Fruit fly (Drosophila melanogaster): Measurements from ENCODE around the gene CG8927.
A peak's percentile ranks its signal among the peaks of the same experiment; 100 is the strongest.

Gene CG8927

dm6 chr3R:16214474-16215318 is 33.9 kb downstream of the CG8927 start:
- TF ChIP-seq CG11247 (GFP tag; IDR thresholded peaks at IDR 0.05) (no peak), CG32767 (GFP tag; IDR thresholded peaks at IDR 0.05) (no peak), CG10959 (GFP tag; IDR thresholded peaks at IDR 0.05) (no peak), vfl (GFP tag; optimal IDR thresholded peaks at IDR 0.05) (no peak), Elba2 (GFP tag; optimal IDR thresholded peaks at IDR 0.05) (no peak), slbo (GFP tag; IDR thresholded peaks at IDR 0.05) (peak; percentile 31), sr (GFP tag; IDR thresholded peaks at IDR 0.05) (0 out of 3 replicates have a peak, but pooled peaks have one; percentile 9), Six4 (GFP tag; optimal IDR thresholded peaks at IDR 0.05) (no peak), CG1233 (GFP tag; optimal IDR thresholded peaks at IDR 0.05) (peak; percentile 21), gem (tag; optimal IDR thresholded peaks at IDR 0.05) (peak; percentile 58), ara (GFP tag; IDR thresholded peaks at IDR 0.05) (0 out of 2 replicates have a peak, but pooled peaks have one; percentile 30), klu (GFP tag; IDR thresholded peaks at IDR 0.05) (no peak), caup (GFP tag; optimal IDR thresholded peaks at IDR 0.05; ENCODE audit: severe bottlenecking) (no peak), Sin3A (optimal IDR thresholded peaks at IDR 0.05) (no peak), her (GFP tag; optimal IDR thresholded peaks at IDR 0.05) (no peak), CG8765 (GFP tag; IDR thresholded peaks at IDR 0.05) (no peak), CG3407 (GFP tag; optimal IDR thresholded peaks at IDR 0.05) (no peak), ssp (GFP tag; IDR thresholded peaks at IDR 0.05) (no peak), E2f2 (GFP tag; IDR thresholded peaks at IDR 0.05) (no peak), Hsf (GFP tag; optimal IDR thresholded peaks at IDR 0.05) (peak; percentile 42), ewg (GFP tag; optimal IDR thresholded peaks at IDR 0.05) (no peak), Deaf1 (tag; optimal IDR thresholded peaks at IDR 0.05) (no peak), CG6654 (GFP tag; optimal IDR thresholded peaks at IDR 0.05) (peak; percentile 13), danr (GFP tag; IDR thresholded peaks at IDR 0.05) (no peak), CG4360 (GFP tag; IDR thresholded peaks at IDR 0.05) (no peak), Xbp1 (GFP tag; optimal IDR thresholded peaks at IDR 0.05) (peak; percentile 41), CG14050 (GFP tag; IDR thresholded peaks at IDR 0.05) (no peak), hth (optimal IDR thresholded peaks at IDR 0.05) (no peak), CG2120 (GFP tag; optimal IDR thresholded peaks at IDR 0.05) (peak; percentile 62), twi (tag; optimal IDR thresholded peaks at IDR 0.05) (no peak), CG9727 (GFP tag; optimal IDR thresholded peaks at IDR 0.05) (peak; percentile 62), CG9215 (GFP tag; IDR thresholded peaks at IDR 0.05) (no peak), CG15269 (tag; optimal IDR thresholded peaks at IDR 0.05) (peak; percentile 46), Hand (GFP tag; optimal IDR thresholded peaks at IDR 0.05) (peak; percentile 12), CG9817 (tag; optimal IDR thresholded peaks at IDR 0.05) (no peak), CG7839 (tag; optimal IDR thresholded peaks at IDR 0.05) (peak; percentile 49), CG32772 (GFP tag; IDR thresholded peaks at IDR 0.05) (no peak), CG7745 (tag; optimal IDR thresholded peaks at IDR 0.05) (no peak), so (GFP tag; IDR thresholded peaks at IDR 0.05) (no peak), CG30431 (GFP tag; optimal IDR thresholded peaks at IDR 0.05) (no peak), kah (GFP tag; optimal IDR thresholded peaks at IDR 0.05) (no peak), nmo (GFP tag; optimal IDR thresholded peaks at IDR 0.05) (peak; percentile 42), CG17359 (tag; optimal IDR thresholded peaks at IDR 0.05) (peak; percentile 8), CG2116 (GFP tag; optimal IDR thresholded peaks at IDR 0.05) (peak; percentile 6), Sry-δ (GFP tag; optimal IDR thresholded peaks at IDR 0.05) (no peak), Eip74EF (GFP tag; optimal IDR thresholded peaks at IDR 0.05) (peak in 1 of 2 experiments; percentile 44), p53 (GFP tag; optimal IDR thresholded peaks at IDR 0.05) (no peak), Kr (GFP tag; optimal IDR thresholded peaks at IDR 0.05) (no peak), onecut (GFP tag; IDR thresholded peaks at IDR 0.05) (no peak), CG6854 (GFP tag; optimal IDR thresholded peaks at IDR 0.05) (peak; percentile 41)
